Worm (Caenorhabditis elegans): Measurements from ENCODE around the gene ugt-11.

Gene ugt-11

DNA sequence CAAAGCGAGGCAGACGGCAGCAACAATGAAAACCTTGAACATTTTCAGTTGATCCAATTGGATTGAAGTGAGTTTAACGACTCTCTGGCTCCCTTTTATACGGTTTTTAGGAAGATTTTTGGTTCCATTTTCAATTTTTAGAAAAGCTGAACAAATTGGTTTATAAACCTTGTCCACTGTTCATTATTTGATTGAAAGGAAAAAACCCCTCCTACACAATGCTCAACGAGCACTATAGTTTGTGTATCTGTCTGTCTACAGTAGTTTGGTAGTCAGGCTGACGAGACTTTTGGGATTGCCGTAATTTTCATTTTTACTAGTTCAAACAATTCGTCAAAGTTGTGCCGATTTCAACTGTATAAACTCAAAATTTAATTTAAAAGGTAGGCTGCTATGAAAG, 15.6 kb downstream of the ugt-11 start, which contains the start of gene T19H12.15 (continued):
- no peak for TF ChIP-seq mef-2 (tag; optimal IDR thresholded peaks at IDR 0.05)
- TF ChIP-seq zip-4 (GFP tag; optimal IDR thresholded peaks at IDR 0.05), result no peak

- TF ChIP-seq jun-1 (tag; optimal IDR thresholded peaks at IDR 0.05), result no peak
These were observed 17.3 kb downstream of the ugt-11 start, which contains the start of gene T19H12.6 for ce11 chrV:4877587-4877986. TSS of gene T19H12.6 (minus strand) at chrV:4877687.

- no peak for TF ChIP-seq nhr-84 (tag; optimal IDR thresholded peaks at IDR 0.05)
- TF ChIP-seq nhr-47 (tag; optimal IDR thresholded peaks at IDR 0.05), result no peak
These were observed 22.9 kb downstream of the ugt-11 start, which contains the start of gene srd-33 for ce11 chrV:4871992-4872391. TSS of gene srd-33 (plus strand) at chrV:4872292.

DNA sequence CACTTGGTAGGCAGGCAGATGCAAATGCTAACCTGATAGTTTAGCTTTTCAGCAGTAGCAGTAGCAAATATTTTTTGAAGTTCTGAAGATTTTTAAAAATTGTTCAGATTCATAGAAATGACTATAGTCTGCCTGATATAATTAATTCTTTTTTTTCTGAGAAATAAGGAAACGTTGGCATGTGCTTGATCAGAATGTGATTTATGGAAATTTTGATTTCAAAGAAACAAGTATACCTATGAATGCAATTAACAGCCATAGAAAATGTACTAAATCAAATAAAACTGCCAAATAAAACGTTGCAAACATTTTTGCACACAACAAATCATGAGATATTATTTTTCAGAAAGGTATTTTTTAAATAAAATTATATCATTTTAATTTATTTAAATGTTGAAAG, 24.2 kb downstream of the ugt-11 start:
- TF ChIP-seq fkh-10 (GFP tag; optimal IDR thresholded peaks at IDR 0.05), result no peak
- no peak for TF ChIP-seq efl-3 (GFP tag; optimal IDR thresholded peaks at IDR 0.05)
- no peak for TF ChIP-seq xbp-1 (tag; optimal IDR thresholded peaks at IDR 0.05)
- no peak for TF ChIP-seq ceh-90 (tag; optimal IDR thresholded peaks at IDR 0.05)
- TF ChIP-seq sox-4 (tag; optimal IDR thresholded peaks at IDR 0.05), result no peak
- no peak for TF ChIP-seq vab-15 (tag; optimal IDR thresholded peaks at IDR 0.05)
- no peak for TF ChIP-seq tlp-1 (tag; optimal IDR thresholded peaks at IDR 0.05)
- TF ChIP-seq nhr-90 (tag; optimal IDR thresholded peaks at IDR 0.05; ENCODE audit: poor library complexity), result no peak
- no peak for TF ChIP-seq unc-30 (tag; optimal IDR thresholded peaks at IDR 0.05)
- TF ChIP-seq hlh-4 (tag; optimal IDR thresholded peaks at IDR 0.05), result peak; percentile 73
- no peak for TF ChIP-seq mab-9 (GFP tag; IDR thresholded peaks at IDR 0.05)
- TF ChIP-seq ceh-63 (GFP tag; optimal IDR thresholded peaks at IDR 0.05), result no peak
- TF ChIP-seq nhr-20 (tag; optimal IDR thresholded peaks at IDR 0.05), result peak; percentile 11
- no peak for TF ChIP-seq ets-5 (GFP tag; IDR thresholded peaks at IDR 0.05)
- no peak for TF ChIP-seq pqm-1 (tag; optimal IDR thresholded peaks at IDR 0.05)
- TF ChIP-seq alr-1 (tag; optimal IDR thresholded peaks at IDR 0.05; ENCODE audit: borderline replicate concordance), result no peak
- no peak for TF ChIP-seq lin-35 (GFP tag; optimal IDR thresholded peaks at IDR 0.05)
- peak; percentile 49 for TF ChIP-seq nhr-47 (tag; optimal IDR thresholded peaks at IDR 0.05)
- no peak for TF ChIP-seq unc-62 (GFP tag; optimal IDR thresholded peaks at IDR 0.05)
- no peak for TF ChIP-seq nhr-85 (tag)
- TF ChIP-seq C04F5.9 (tag; optimal IDR thresholded peaks at IDR 0.05), result no peak
- TF ChIP-seq mep-1 (tag; optimal IDR thresholded peaks at IDR 0.05), result no peak
- no peak for TF ChIP-seq snpc-4 (tag; optimal IDR thresholded peaks at IDR 0.05)
- no peak for TF ChIP-seq nhr-12 (tag; optimal IDR thresholded peaks at IDR 0.05)
- no peak for TF ChIP-seq snu-23 (GFP tag; optimal IDR thresholded peaks at IDR 0.05)
- no peak for TF ChIP-seq mdl-1 (tag; optimal IDR thresholded peaks at IDR 0.05)
- TF ChIP-seq hpl-2 (GFP tag; optimal IDR thresholded peaks at IDR 0.05), result no peak
- peak; percentile 52 for TF ChIP-seq nhr-71 (tag; optimal IDR thresholded peaks at IDR 0.05)
- TF ChIP-seq lsy-2 (tag; optimal IDR thresholded peaks at IDR 0.05), result no peak
- peak; percentile 68 for TF ChIP-seq nhr-11 (tag; optimal IDR thresholded peaks at IDR 0.05)
- no peak for TF ChIP-seq efl-1 (optimal IDR thresholded peaks at IDR 0.05)
- TF ChIP-seq efl-1 (GFP tag; optimal IDR thresholded peaks at IDR 0.05 in 1 of 2), result no peak
- TF ChIP-seq lin-14 (GFP tag; optimal IDR thresholded peaks at IDR 0.05), result peak; percentile 44
- TF ChIP-seq isw-1 (GFP tag; IDR thresholded peaks at IDR 0.05), result no peak
- TF ChIP-seq ceh-88 (GFP tag; IDR thresholded peaks at IDR 0.05), result no peak
- TF ChIP-seq sup-37 (GFP tag; optimal IDR thresholded peaks at IDR 0.05), result no peak
- peak; percentile 58 for TF ChIP-seq fkh-8 (tag; optimal IDR thresholded peaks at IDR 0.05)
- TF ChIP-seq elt-2 (tag; optimal IDR thresholded peaks at IDR 0.05), result no peak
- no peak for TF ChIP-seq lin-15B (tag; optimal IDR thresholded peaks at IDR 0.05)
- TF ChIP-seq sptf-1 (tag; optimal IDR thresholded peaks at IDR 0.05), result no peak
- TF ChIP-seq nhr-237 (tag; optimal IDR thresholded peaks at IDR 0.05), result no peak
- TF ChIP-seq blmp-1 (tag; optimal IDR thresholded peaks at IDR 0.05), result no peak
- TF ChIP-seq skn-1 (tag; optimal IDR thresholded peaks at IDR 0.05), result no peak
- TF ChIP-seq ztf-11 (tag; optimal IDR thresholded peaks at IDR 0.05), result no peak

Data from whole organism, L1 larva.